Worm (Caenorhabditis elegans): ENCODE measurements around the gene mpst-7.

Gene mpst-7

ce11 chrV:13003378-13003777 is 42.4 kb upstream of the mpst-7 start (continued):
- TF ChIP-seq F10B5.3 (tag; optimal IDR thresholded peaks at IDR 0.05): peak; percentile 65
- peak; percentile 50 for TF ChIP-seq php-3 (GFP tag; IDR thresholded peaks at IDR 0.05)
- no peak for TF ChIP-seq ZK546.5 (tag; optimal IDR thresholded peaks at IDR 0.05)
- 0 out of 2 replicates have a peak, but pooled peaks have one; percentile 48 for TF ChIP-seq mxl-2 (GFP tag; conservative IDR thresholded peaks at IDR 0.05)
- TF ChIP-seq gei-8 (GFP tag; optimal IDR thresholded peaks at IDR 0.05): peak; percentile 62
- TF ChIP-seq unc-130 (GFP tag; optimal IDR thresholded peaks at IDR 0.05): peak; percentile 50
- TF ChIP-seq lin-29 (GFP tag; IDR thresholded peaks at IDR 0.05): no peak
- TF ChIP-seq lin-38 (GFP tag; IDR thresholded peaks at IDR 0.05): peak; percentile 84
- no peak for TF ChIP-seq tag-97 (GFP tag; IDR thresholded peaks at IDR 0.05)
- peak; percentile 53 for TF ChIP-seq zip-2 (tag; optimal IDR thresholded peaks at IDR 0.05)
- TF ChIP-seq daf-12 (tag; optimal IDR thresholded peaks at IDR 0.05): no peak
- TF ChIP-seq set-16 (GFP tag; IDR thresholded peaks at IDR 0.05): no peak
- peak; percentile 46 for TF ChIP-seq dpl-1 (GFP tag; optimal IDR thresholded peaks at IDR 0.05)
- no peak for TF ChIP-seq lin-39 (tag; optimal IDR thresholded peaks at IDR 0.05)
- TF ChIP-seq nhr-6 (tag; optimal IDR thresholded peaks at IDR 0.05): peak; percentile 61
- peak; percentile 72 for TF ChIP-seq nhr-28 (tag; optimal IDR thresholded peaks at IDR 0.05)
- peak; percentile 89 for TF ChIP-seq nhr-41 (GFP tag; IDR thresholded peaks at IDR 0.05)
- TF ChIP-seq duxl-1 (tag; optimal IDR thresholded peaks at IDR 0.05; ENCODE audit: poor library complexity): peak; percentile 61
- TF ChIP-seq ceh-82 (tag; optimal IDR thresholded peaks at IDR 0.05): no peak
- peak; percentile 85 for TF ChIP-seq mep-1 (tag; optimal IDR thresholded peaks at IDR 0.05)
- TF ChIP-seq daf-8 (GFP tag; IDR thresholded peaks at IDR 0.05): no peak
- no peak for TF ChIP-seq ama-1 (optimal IDR thresholded peaks at IDR 0.05)
- TF ChIP-seq ceh-62 (tag; optimal IDR thresholded peaks at IDR 0.05): no peak
- 0 out of 2 replicates have a peak, but pooled peaks have one; percentile 41 for TF ChIP-seq dmd-9 (GFP tag; IDR thresholded peaks at IDR 0.05)
- TF ChIP-seq lin-13 (GFP tag; optimal IDR thresholded peaks at IDR 0.05): peak; percentile 36
- peak; percentile 95 for TF ChIP-seq dmd-8 (GFP tag; IDR thresholded peaks at IDR 0.05)
- TF ChIP-seq egl-27 (tag; optimal IDR thresholded peaks at IDR 0.05): peak; percentile 18
- TF ChIP-seq lin-15B (tag; optimal IDR thresholded peaks at IDR 0.05): no peak
- peak; percentile 94 for TF ChIP-seq daf-19 (GFP tag; conservative IDR thresholded peaks at IDR 0.05)
- TF ChIP-seq lsy-2 (tag; optimal IDR thresholded peaks at IDR 0.05): no peak
- TF ChIP-seq rbr-2 (tag; optimal IDR thresholded peaks at IDR 0.05): peak; percentile 68
- peak; percentile 25 for TF ChIP-seq ceh-32 (tag; optimal IDR thresholded peaks at IDR 0.05; ENCODE audit: poor library complexity)
- TF ChIP-seq snpc-1.2 (GFP tag; IDR thresholded peaks at IDR 0.05): peak; percentile 83
- TF ChIP-seq Y5F2A.4 (GFP tag; optimal IDR thresholded peaks at IDR 0.05): peak; percentile 69
- no peak for TF ChIP-seq attf-4 (tag; optimal IDR thresholded peaks at IDR 0.05)
- TF ChIP-seq T26A8.4 (GFP tag; IDR thresholded peaks at IDR 0.05): peak; percentile 88
- TF ChIP-seq F49E8.2 (tag; optimal IDR thresholded peaks at IDR 0.05; ENCODE audit: borderline replicate concordance): peak; percentile 65
- TF ChIP-seq ztf-11 (tag; optimal IDR thresholded peaks at IDR 0.05): no peak
- peak; percentile 76 for TF ChIP-seq mes-2 (tag; optimal IDR thresholded peaks at IDR 0.05; ENCODE audit: poor library complexity, severe bottlenecking)
- TF ChIP-seq zfp-3 (GFP tag; conservative IDR thresholded peaks at IDR 0.05): 0 out of 2 replicates have a peak, but pooled peaks have one; percentile 39
- peak; percentile 71 for TF ChIP-seq nhr-102 (tag; optimal IDR thresholded peaks at IDR 0.05)
- TF ChIP-seq nhr-48 (tag; optimal IDR thresholded peaks at IDR 0.05): peak; percentile 68
- TF ChIP-seq unc-39 (tag; optimal IDR thresholded peaks at IDR 0.05): no peak
- peak; percentile 80 for TF ChIP-seq dve-1 (tag; optimal IDR thresholded peaks at IDR 0.05; ENCODE audit: insufficient read depth)
- TF ChIP-seq skn-1 (tag; optimal IDR thresholded peaks at IDR 0.05): no peak
- peak; percentile 65 for TF ChIP-seq dmd-6 (GFP tag; IDR thresholded peaks at IDR 0.05)
- TF ChIP-seq spr-3 (GFP tag; optimal IDR thresholded peaks at IDR 0.05): peak; percentile 86
- TF ChIP-seq F26F4.8 (GFP tag; conservative IDR thresholded peaks at IDR 0.05): 0 out of 2 replicates have a peak, but pooled peaks have one; percentile 55
- no peak for TF ChIP-seq nhr-76 (tag; optimal IDR thresholded peaks at IDR 0.05)
- peak in 1 of 2 experiments; percentile 68 for TF ChIP-seq mdl-1 (tag; optimal IDR thresholded peaks at IDR 0.05)
- TF ChIP-seq Y75B8A.6 (GFP tag; IDR thresholded peaks at IDR 0.05): 0 out of 2 replicates have a peak, but pooled peaks have one; percentile 65
- peak; percentile 64 for TF ChIP-seq hlh-11 (tag; optimal IDR thresholded peaks at IDR 0.05)

Measured in whole organism, L4 larva.